Worm (Caenorhabditis elegans) whole organism, L1 larva: ENCODE data around the gene srx-63.

Experiments used
- C34B4.2 ChIP-seq: sonication (generic microtip); optimal IDR thresholded peaks from 2 replicates; lab custom pipeline; 2017; ENCODE audit warnings: mild to moderate bottlenecking, missing genetic modification characterization, missing compliant biosample characterization
- F16B12.6 ChIP-seq: fragments of 150-350 bp; optimal IDR thresholded peaks from 2 replicates; lab custom pipeline; 2014; ENCODE audit warnings: missing biosample characterization, missing genetic modification characterization
- blmp-1 ChIP-seq: fragments of 150-350 bp; optimal IDR thresholded peaks from 2 replicates; lab custom pipeline; 2014; ENCODE audit warnings: missing biosample characterization, missing genetic modification characterization
- ceh-63 ChIP-seq: fragments of 200-800 bp; sonication (Bioruptor generic); optimal IDR thresholded peaks from 2 replicates; lab custom pipeline; 2018; ENCODE audit warnings: mild to moderate bottlenecking, missing genetic modification characterization, missing compliant biosample characterization
- ceh-88 ChIP-seq: fragments of 200-800 bp; sonication (Bioruptor generic); IDR thresholded peaks from 2 replicates; pipeline ENCODE4 v1.3.6; 2022; ENCODE audit warnings: missing genetic modification characterization, missing compliant biosample characterization
- ces-1 ChIP-seq: fragments of 150-350 bp; optimal IDR thresholded peaks from 2 replicates; lab custom pipeline; 2014; ENCODE audit warnings: missing biosample characterization, missing genetic modification reagents, missing genetic modification characterization
- dpl-1 ChIP-seq, 3 experiments: fragments of 150-350 bp in 2 of 3; sonication (generic microtip) in 1 of 3; optimal IDR thresholded peaks; 2 replicates each; lab custom pipeline; 2014 to 2017; ENCODE audit warnings: missing biosample characterization in 3 of 3, missing genetic modification characterization in 3 of 3, missing genetic modification reagents in 3 of 3
- dsc-1 ChIP-seq: sonication (generic microtip); optimal IDR thresholded peaks from 2 replicates; lab custom pipeline; 2016; ENCODE audit warnings: mild to moderate bottlenecking, missing genetic modification characterization, missing compliant biosample characterization
- elt-3 ChIP-seq, 6 experiments: fragments of 150-350 bp in 1 of 6; sonication (generic microtip); optimal IDR thresholded peaks; 2 replicates each; lab custom pipeline; 2017 to 2018; ENCODE audit warnings: missing biosample characterization in 6 of 6, missing genetic modification characterization in 6 of 6, inconsistent platforms in 1 of 6
- fkh-10 ChIP-seq: sonication (generic microtip); optimal IDR thresholded peaks from 2 replicates; lab custom pipeline; 2017; ENCODE audit warnings: missing biosample characterization, missing genetic modification reagents, missing genetic modification characterization
- grh-1 ChIP-seq: fragments of 200-800 bp; sonication (Bioruptor generic); IDR thresholded peaks from 2 replicates; pipeline ENCODE4 v1.3.6; 2022; ENCODE audit warnings: missing genetic modification reagents, missing genetic modification characterization, missing compliant biosample characterization
- irx-1 ChIP-seq: sonication (generic microtip); optimal IDR thresholded peaks from 2 replicates; lab custom pipeline; 2016; ENCODE audit warnings: missing genetic modification characterization, missing compliant biosample characterization
- isw-1 ChIP-seq: fragments of 200-800 bp; sonication (Bioruptor generic); IDR thresholded peaks from 2 replicates; pipeline ENCODE4 v1.3.6; 2022; ENCODE audit warnings: missing genetic modification characterization, missing compliant biosample characterization
- lin-15B ChIP-seq: fragments of 150-350 bp; sonication (generic microtip); optimal IDR thresholded peaks from 3 replicates; lab custom pipeline; 2014; ENCODE audit warnings: missing biosample characterization, missing genetic modification characterization
- lin-35 ChIP-seq, 2 experiments: fragments of 150-350 bp; optimal IDR thresholded peaks; 2 replicates each; lab custom pipeline; 2014; ENCODE audit warnings: missing biosample characterization in 2 of 2, missing genetic modification characterization in 2 of 2, missing genetic modification reagents in 2 of 2
- lin-39 ChIP-seq: fragments of 150-350 bp; optimal IDR thresholded peaks from 2 replicates; lab custom pipeline; 2014; ENCODE audit warnings: missing biosample characterization, missing genetic modification reagents, missing genetic modification characterization
- lsy-2 ChIP-seq, 2 experiments: fragments of 150-350 bp; optimal IDR thresholded peaks; 2 replicates each; lab custom pipeline; 2014; ENCODE audit warnings: missing biosample characterization in 2 of 2, missing genetic modification characterization in 2 of 2
- mab-9 ChIP-seq: fragments of 200-800 bp; sonication (Bioruptor generic); IDR thresholded peaks from 2 replicates; pipeline ENCODE4 v1.3.6; 2022; ENCODE audit warnings: missing genetic modification reagents, missing genetic modification characterization, missing compliant biosample characterization
- mep-1 ChIP-seq: fragments of 150-350 bp; optimal IDR thresholded peaks from 2 replicates; lab custom pipeline; 2014; ENCODE audit warnings: missing biosample characterization, missing genetic modification characterization
- nhr-11 ChIP-seq: fragments of 150-350 bp; optimal IDR thresholded peaks from 2 replicates; lab custom pipeline; 2014; ENCODE audit warnings: missing biosample characterization, missing genetic modification characterization
- nhr-19 ChIP-seq: fragments of 200-800 bp; sonication (Bioruptor generic); conservative IDR thresholded peaks from 2 replicates; pipeline ENCODE4 v1.3.6; 2022; ENCODE audit warnings: missing genetic modification characterization, missing compliant biosample characterization
- nhr-20 ChIP-seq: sonication (generic microtip); optimal IDR thresholded peaks from 2 replicates; lab custom pipeline; 2016; ENCODE audit warnings: mild to moderate bottlenecking, missing genetic modification characterization, missing compliant biosample characterization
- nhr-47 ChIP-seq: sonication (generic microtip); optimal IDR thresholded peaks from 2 replicates; lab custom pipeline; 2016; ENCODE audit warnings: mild to moderate bottlenecking, missing genetic modification characterization, moderate library complexity, missing compliant biosample characterization
- nhr-71 ChIP-seq: sonication (generic microtip); optimal IDR thresholded peaks from 2 replicates; lab custom pipeline; 2016; ENCODE audit warnings: mild to moderate bottlenecking, missing genetic modification characterization, moderate library complexity, missing compliant biosample characterization
- nhr-77 ChIP-seq: fragments of 150-350 bp; optimal IDR thresholded peaks from 2 replicates; lab custom pipeline; 2014; ENCODE audit warnings: missing biosample characterization, missing genetic modification characterization
- nhr-84 ChIP-seq: sonication (generic microtip); optimal IDR thresholded peaks from 2 replicates; lab custom pipeline; 2017; ENCODE audit warnings: missing biosample characterization, missing genetic modification characterization
- nhr-90 ChIP-seq: sonication (generic microtip); optimal IDR thresholded peaks from 2 replicates; lab custom pipeline; 2016; ENCODE audit warnings: mild to moderate bottlenecking, missing genetic modification characterization, missing compliant biosample characterization; ENCODE audit not compliant: poor library complexity
- pax-3 ChIP-seq: fragments of 200-800 bp; sonication (Bioruptor generic); optimal IDR thresholded peaks from 2 replicates; lab custom pipeline; 2018; ENCODE audit warnings: mild to moderate bottlenecking, missing genetic modification characterization, moderate library complexity, missing compliant biosample characterization
- rnt-1 ChIP-seq: sonication (generic microtip); optimal IDR thresholded peaks from 2 replicates; lab custom pipeline; 2016; ENCODE audit warnings: mild to moderate bottlenecking, missing genetic modification characterization, moderate library complexity, missing compliant biosample characterization
- snpc-4 ChIP-seq: fragments of 150-350 bp; optimal IDR thresholded peaks from 2 replicates; lab custom pipeline; 2014; ENCODE audit warnings: missing biosample characterization, missing genetic modification characterization
- snu-23 ChIP-seq: sonication (generic microtip); optimal IDR thresholded peaks from 2 replicates; lab custom pipeline; 2016; ENCODE audit warnings: missing genetic modification characterization, missing compliant biosample characterization
- sup-37 ChIP-seq: fragments of 200-800 bp; sonication (Bioruptor generic); optimal IDR thresholded peaks from 2 replicates; lab custom pipeline; 2018; ENCODE audit warnings: mild to moderate bottlenecking, missing genetic modification characterization, missing compliant biosample characterization
- unc-30 ChIP-seq: sonication (generic microtip); optimal IDR thresholded peaks from 2 replicates; lab custom pipeline; 2017; ENCODE audit warnings: missing biosample characterization, missing genetic modification characterization
- unc-62 ChIP-seq: fragments of 150-350 bp; optimal IDR thresholded peaks from 2 replicates; lab custom pipeline; 2014; ENCODE audit warnings: missing biosample characterization, missing genetic modification reagents, missing genetic modification characterization
- vab-15 ChIP-seq: sonication (generic microtip); optimal IDR thresholded peaks from 2 replicates; lab custom pipeline; 2017; ENCODE audit warnings: missing genotype, mild to moderate bottlenecking, missing genetic modification characterization, missing compliant biosample characterization
- xbp-1 ChIP-seq: sonication (generic microtip); optimal IDR thresholded peaks from 2 replicates; lab custom pipeline; 2016; ENCODE audit warnings: missing genetic modification characterization, missing compliant biosample characterization
- zag-1 ChIP-seq: fragments of 150-350 bp; optimal IDR thresholded peaks from 2 replicates; lab custom pipeline; 2014; ENCODE audit warnings: missing biosample characterization, missing genetic modification characterization

Gene srx-63

DNA sequence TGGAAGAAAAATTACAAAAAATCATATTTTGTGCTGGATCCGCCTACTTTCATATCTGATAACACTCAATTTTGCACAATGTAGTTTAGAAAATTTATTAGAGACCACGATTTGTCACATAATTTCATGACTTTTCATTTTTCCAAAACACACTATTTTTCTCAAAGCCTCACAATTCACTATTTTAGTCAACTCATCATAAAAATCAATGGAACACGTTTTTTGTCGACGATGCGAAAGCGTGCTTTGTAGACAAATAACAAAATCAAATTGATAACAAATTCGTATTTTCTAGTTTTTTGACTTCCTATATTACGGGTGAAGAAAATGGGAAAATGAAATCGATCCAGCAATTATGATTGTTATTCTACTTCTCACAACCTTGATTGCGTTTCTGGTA lies 10.4 kb downstream of the srx-63 start, which contains the start of gene cyp-35B2:
Gene cyp-35B2, plus strand, starts transcription at position 301 of the 400 bp plus-strand sequence.
- TF ChIP-seq nhr-47 (tag; lab: Kevin White, UChicago) = no peak
- TF ChIP-seq lsy-2 (tag; optimal IDR thresholded peaks at IDR 0.05; lab: Kevin White, UChicago) = no peak
- TF ChIP-seq unc-62 (GFP tag; lab: Kevin White, UChicago) = no peak
- TF ChIP-seq F16B12.6 (tag; lab: Kevin White, UChicago) = no peak
- TF ChIP-seq C34B4.2 (tag; lab: Kevin White, UChicago) = no peak

DNA sequence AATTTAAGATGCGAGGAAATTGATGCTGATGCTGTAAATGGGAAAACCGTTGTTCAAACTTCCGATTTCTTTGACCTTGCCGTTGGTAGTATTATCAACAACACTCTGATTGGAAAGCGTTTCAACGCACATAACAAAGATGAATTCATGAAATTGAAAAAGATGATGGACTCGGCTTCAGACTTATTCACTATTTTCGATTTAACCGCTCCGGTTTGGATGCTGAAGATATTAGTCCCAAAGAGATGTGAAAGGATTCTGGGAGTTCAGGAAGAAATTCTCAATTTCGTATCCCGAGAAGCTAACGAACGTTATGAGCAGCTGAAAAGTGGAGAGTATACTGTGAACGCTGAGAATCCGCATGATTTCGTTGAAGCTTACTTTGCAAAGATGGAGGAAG lies 11.9 kb downstream of the srx-63 start:
- TF ChIP-seq sup-37 (GFP tag; lab: Kevin White, UChicago) = no peak
- TF ChIP-seq nhr-47 (tag; lab: Kevin White, UChicago) = no peak
- TF ChIP-seq pax-3 (tag; lab: Kevin White, UChicago) = no peak
- no peak for TF ChIP-seq mep-1 (tag; lab: Kevin White, UChicago)
- no peak for TF ChIP-seq nhr-77 (tag; lab: Kevin White, UChicago)
- TF ChIP-seq nhr-19 (GFP tag; lab: Robert Waterston, UW) = no peak
- no peak for TF ChIP-seq grh-1 (GFP tag; lab: Robert Waterston, UW)
- TF ChIP-seq lin-35 (GFP tag; optimal IDR thresholded peaks at IDR 0.05; lab: Kevin White, UChicago) = no peak
- no peak for TF ChIP-seq isw-1
- TF ChIP-seq snpc-4 = no peak
- TF ChIP-seq snu-23 (GFP tag; lab: Kevin White, UChicago) = no peak
- TF ChIP-seq fkh-10 = no peak
- TF ChIP-seq nhr-20 (tag; lab: Kevin White, UChicago) = no peak

DNA sequence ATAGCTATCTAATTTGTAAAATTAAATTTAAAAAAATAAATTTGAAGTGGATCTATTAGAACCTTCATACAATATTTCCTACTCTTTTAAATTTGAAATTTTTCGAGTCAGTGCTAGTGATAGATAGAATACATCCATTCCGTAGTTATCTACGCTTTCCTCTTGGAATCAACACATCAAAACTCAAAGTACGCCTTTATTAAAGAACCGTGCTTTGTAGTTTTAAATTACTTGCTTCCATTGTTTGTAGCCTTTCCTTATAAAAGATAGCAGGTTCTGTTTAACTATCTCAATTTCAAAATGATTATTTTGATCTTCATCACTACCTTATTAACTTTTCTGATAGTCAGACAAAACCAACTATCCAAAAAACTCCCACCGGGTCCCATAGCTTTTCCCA lies 13.6 kb downstream of the srx-63 start, which contains the start of gene cyp-35B3:
Gene cyp-35B3, plus strand, starts transcription at position 301 of the 400 bp plus-strand sequence.
- TF ChIP-seq nhr-11 = no peak
- no peak for TF ChIP-seq nhr-71 (tag; lab: Kevin White, UChicago)
- TF ChIP-seq nhr-84 = no peak
- no peak for TF ChIP-seq elt-3 (tag; optimal IDR thresholded peaks at IDR 0.05; lab: Kevin White, UChicago)
- no peak for TF ChIP-seq ces-1 (GFP tag; lab: Kevin White, UChicago)
- TF ChIP-seq nhr-90 = no peak
- TF ChIP-seq lin-15B (tag; lab: Kevin White, UChicago) = no peak
- no peak for TF ChIP-seq zag-1 (tag; lab: Kevin White, UChicago)
- TF ChIP-seq grh-1 (GFP tag; lab: Robert Waterston, UW) = no peak
- no peak for TF ChIP-seq mab-9 (GFP tag; lab: Robert Waterston, UW)
- no peak for TF ChIP-seq irx-1 (tag; lab: Kevin White, UChicago)
- no peak for TF ChIP-seq ceh-63
- TF ChIP-seq nhr-20 (tag; lab: Kevin White, UChicago) = no peak
- no peak for TF ChIP-seq blmp-1
- TF ChIP-seq snpc-4 = no peak
- no peak for TF ChIP-seq nhr-19 (GFP tag; lab: Robert Waterston, UW)
- TF ChIP-seq sup-37 (GFP tag; lab: Kevin White, UChicago) = no peak
- no peak for TF ChIP-seq unc-30 (tag; lab: Kevin White, UChicago)
- TF ChIP-seq lin-39 (tag; lab: Kevin White, UChicago) = no peak

DNA sequence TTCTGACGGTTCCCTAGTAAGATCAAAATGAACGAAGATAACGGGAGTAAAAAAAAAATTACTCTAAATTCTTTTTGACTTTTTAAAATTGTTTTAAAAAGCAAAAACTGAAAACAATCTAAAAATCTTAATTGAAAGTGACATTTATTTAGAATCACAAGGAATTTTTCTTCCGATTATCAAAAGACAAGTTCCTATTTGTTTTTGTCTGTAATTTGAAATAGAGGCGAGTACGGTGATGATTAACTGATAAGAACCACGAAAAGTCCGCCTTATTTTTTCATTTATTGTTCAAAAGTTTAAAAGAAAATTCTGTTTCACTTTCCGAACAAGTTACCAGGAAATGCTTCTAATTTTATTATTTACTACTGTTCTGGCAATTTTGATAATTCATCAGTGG lies 18.3 kb downstream of the srx-63 start, which contains the start of gene dach-1:
Gene dach-1, plus strand, starts transcription at position 301 of the 400 bp plus-strand sequence.
- TF ChIP-seq xbp-1 (no peak), lin-39 (tag; lab: Kevin White, UChicago) (no peak), rnt-1 (tag; lab: Kevin White, UChicago) (no peak)

DNA sequence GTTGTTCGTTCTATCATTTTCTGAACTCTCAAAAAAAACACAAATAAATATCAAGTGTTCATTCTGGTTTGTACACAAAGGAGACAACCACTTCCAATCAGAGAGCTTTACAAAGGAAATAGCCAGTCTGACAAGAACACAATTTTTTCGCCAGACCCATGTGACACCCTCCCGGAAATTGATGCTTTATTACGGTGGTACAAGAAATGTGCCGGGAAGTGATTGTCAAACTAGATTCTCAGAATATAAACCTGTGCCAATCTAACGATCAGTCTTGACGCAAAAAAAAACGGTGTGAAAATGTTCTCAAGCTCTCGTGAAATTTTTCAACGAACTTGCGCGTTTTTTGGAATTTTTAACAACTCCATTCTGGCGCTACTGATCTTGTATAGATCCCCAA lies 22.3 kb downstream of the srx-63 start, which contains the start of gene str-247:
Gene str-247, plus strand, starts transcription at position 301 of the 400 bp plus-strand sequence.
- TF ChIP-seq ces-1 (GFP tag; lab: Kevin White, UChicago) (no peak), irx-1 (tag; lab: Kevin White, UChicago) (no peak), ceh-88 (GFP tag; lab: Robert Waterston, UW) (no peak), F16B12.6 (tag; lab: Kevin White, UChicago) (no peak), lsy-2 (tag; optimal IDR thresholded peaks at IDR 0.05; lab: Kevin White, UChicago) (no peak), dsc-1 (tag; lab: Kevin White, UChicago) (no peak), vab-15 (tag; lab: Kevin White, UChicago) (no peak), dpl-1 (GFP tag; optimal IDR thresholded peaks at IDR 0.05; lab: Kevin White, UChicago) (no peak), nhr-47 (tag; lab: Kevin White, UChicago) (no peak)
- TF ChIP-seq, all 84 proteins: peak for 0
